Worm (Caenorhabditis elegans) whole organism, late embryonic: Measurements from ENCODE around the gene rps-23.

Experiments used
- ama-1 ChIP-seq: fragments of 150-350 bp; optimal IDR thresholded peaks from 2 replicates; lab custom pipeline; 2014
- ceh-22 ChIP-seq: sonication (generic microtip); optimal IDR thresholded peaks from 2 replicates; lab custom pipeline; 2017; ENCODE audit warnings: missing biosample characterization, missing genetic modification characterization
- dve-1 ChIP-seq: sonication (generic microtip); optimal IDR thresholded peaks from 2 replicates; lab custom pipeline; 2017; ENCODE audit warnings: antibody characterized with exemption, mild to moderate bottlenecking, missing genetic modification characterization, missing compliant biosample characterization
- nfya-1 ChIP-seq: sonication (generic microtip); optimal IDR thresholded peaks from 2 replicates; lab custom pipeline; 2017; ENCODE audit warnings: missing genetic modification characterization, mild to moderate bottlenecking, missing compliant biosample characterization, antibody characterized with exemption, moderate library complexity
- pha-4 ChIP-seq: fragments of 150-350 bp; optimal IDR thresholded peaks from 2 replicates; lab custom pipeline; 2018; ENCODE audit warnings: missing biosample characterization, missing genetic modification reagents, missing genetic modification characterization
- ztf-16 ChIP-seq: sonication (generic microtip); optimal IDR thresholded peaks from 2 replicates; lab custom pipeline; 2017; ENCODE audit warnings: missing genetic modification characterization, missing compliant biosample characterization

DNA sequence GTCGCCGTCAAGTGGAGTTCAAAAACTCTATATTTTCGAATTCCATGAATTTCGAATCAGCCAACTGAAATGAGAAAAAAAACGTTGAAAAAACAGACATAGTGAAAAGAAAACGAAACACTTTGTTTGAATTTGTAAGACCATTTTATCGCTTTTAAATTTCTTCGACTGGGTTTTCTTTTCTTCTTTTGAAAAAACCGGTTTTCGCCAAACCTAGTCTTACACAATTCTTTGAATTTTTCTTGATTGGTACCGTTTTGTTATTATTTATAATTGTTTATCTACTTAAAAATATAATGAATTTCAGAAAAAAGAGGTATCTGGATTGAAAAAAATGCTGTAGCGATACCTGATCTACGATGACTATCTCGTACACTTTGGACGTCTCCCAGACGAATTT is 41.2 kb downstream of the rps-23 start, which contains the start of gene best-22:
- TF ChIP-seq dve-1 (tag; lab: Kevin White, UChicago): no peak
- no peak for TF ChIP-seq ceh-22 (tag; lab: Kevin White, UChicago)
- TF ChIP-seq nfya-1 (tag; lab: Kevin White, UChicago): no peak
- TF ChIP-seq pha-4 (tag; lab: Kevin White, UChicago): no peak
- no peak for TF ChIP-seq ztf-16 (tag; lab: Kevin White, UChicago)
- TF ChIP-seq ama-1 (lab: Kevin White, UChicago): no peak
